Worm (Caenorhabditis elegans) whole organism, L1 larva: ENCODE measurements around the gene srh-27.

Experiments
- Y116A8C.19 ChIP-seq: sonication (generic microtip); optimal IDR thresholded peaks from 2 replicates; lab custom pipeline; 2016; ENCODE audit warnings: missing compliant biosample characterization, missing genetic modification characterization, borderline replicate concordance
- alr-1 ChIP-seq: fragments of 200-800 bp; sonication (Bioruptor generic); optimal IDR thresholded peaks from 2 replicates; lab custom pipeline; 2018; ENCODE audit warnings: borderline replicate concordance, mild to moderate bottlenecking, missing genetic modification characterization, missing compliant biosample characterization
- aly-2 ChIP-seq: fragments of 150-350 bp; optimal IDR thresholded peaks from 2 replicates; lab custom pipeline; 2014; ENCODE audit warnings: missing biosample characterization, missing genetic modification characterization
- ama-1 ChIP-seq: fragments of 150-350 bp; optimal IDR thresholded peaks from 2 replicates; lab custom pipeline; 2014
- blmp-1 ChIP-seq: fragments of 150-350 bp; optimal IDR thresholded peaks from 2 replicates; lab custom pipeline; 2014; ENCODE audit warnings: missing biosample characterization, missing genetic modification characterization
- ceh-82 ChIP-seq, 3 experiments: fragments of 150-350 bp in 1 of 3; sonication (generic microtip) in 2 of 3; optimal IDR thresholded peaks; 2 replicates each; lab custom pipeline; 2014 to 2017; ENCODE audit warnings: missing biosample characterization in 3 of 3, missing genetic modification characterization in 3 of 3
- ceh-88 ChIP-seq: fragments of 200-800 bp; sonication (Bioruptor generic); IDR thresholded peaks from 2 replicates; pipeline ENCODE4 v1.3.6; 2022; ENCODE audit warnings: missing genetic modification characterization, missing compliant biosample characterization
- ceh-90 ChIP-seq: sonication (generic microtip); optimal IDR thresholded peaks from 2 replicates; lab custom pipeline; 2016; ENCODE audit warnings: missing genetic modification characterization, missing compliant biosample characterization
- efl-1 ChIP-seq, 4 experiments: fragments of 150-350 bp; optimal IDR thresholded peaks in 3 of 4; peaks in 1 of 4; 1 replicate in 1 of 4; 2 replicates in 3 of 4; lab custom pipeline; 2014; ENCODE audit warnings: missing biosample characterization in 2 of 4, missing genetic modification characterization in 2 of 4, missing genetic modification reagents in 2 of 4
- efl-3 ChIP-seq: fragments of 200-800 bp; sonication (Bioruptor generic); optimal IDR thresholded peaks from 2 replicates; lab custom pipeline; 2018; ENCODE audit warnings: mild to moderate bottlenecking, missing genetic modification characterization, missing compliant biosample characterization
- elt-2 ChIP-seq: sonication (generic microtip); optimal IDR thresholded peaks from 2 replicates; lab custom pipeline; 2016; ENCODE audit warnings: missing genetic modification characterization, mild to moderate bottlenecking, inconsistent platforms, missing compliant biosample characterization, missing genetic modification reagents
- elt-3 ChIP-seq, 6 experiments: fragments of 150-350 bp in 1 of 6; sonication (generic microtip); optimal IDR thresholded peaks; 2 replicates each; lab custom pipeline; 2017 to 2018; ENCODE audit warnings: missing biosample characterization in 6 of 6, missing genetic modification characterization in 6 of 6, inconsistent platforms in 1 of 6
- ets-5 ChIP-seq: fragments of 200-800 bp; sonication (Bioruptor generic); IDR thresholded peaks from 2 replicates; pipeline ENCODE4 v1.3.6; 2022; ENCODE audit warnings: missing genetic modification characterization, missing compliant biosample characterization
- fkh-10 ChIP-seq: sonication (generic microtip); optimal IDR thresholded peaks from 2 replicates; lab custom pipeline; 2017; ENCODE audit warnings: missing biosample characterization, missing genetic modification reagents, missing genetic modification characterization
- fkh-8 ChIP-seq: sonication (generic microtip); optimal IDR thresholded peaks from 2 replicates; lab custom pipeline; 2016; ENCODE audit warnings: mild to moderate bottlenecking, missing genetic modification characterization, missing compliant biosample characterization
- fos-1 ChIP-seq: fragments of 150-350 bp; optimal IDR thresholded peaks from 2 replicates; lab custom pipeline; 2014; ENCODE audit warnings: missing biosample characterization, missing genetic modification characterization
- grh-1 ChIP-seq: fragments of 200-800 bp; sonication (Bioruptor generic); IDR thresholded peaks from 2 replicates; pipeline ENCODE4 v1.3.6; 2022; ENCODE audit warnings: missing genetic modification reagents, missing genetic modification characterization, missing compliant biosample characterization
- hlh-17 ChIP-seq: fragments of 200-800 bp; sonication (Bioruptor generic); optimal IDR thresholded peaks from 2 replicates; lab custom pipeline; 2018; ENCODE audit warnings: missing genetic modification characterization, mild to moderate bottlenecking, missing compliant biosample characterization, moderate library complexity, borderline replicate concordance
- hlh-4 ChIP-seq: sonication (generic microtip); optimal IDR thresholded peaks from 2 replicates; lab custom pipeline; 2016; ENCODE audit warnings: mild to moderate bottlenecking, missing genetic modification characterization, missing compliant biosample characterization
- hpl-2 ChIP-seq: fragments of 150-350 bp; optimal IDR thresholded peaks from 2 replicates; lab custom pipeline; 2014; ENCODE audit warnings: missing biosample characterization, missing genetic modification reagents, missing genetic modification characterization
- irx-1 ChIP-seq: sonication (generic microtip); optimal IDR thresholded peaks from 2 replicates; lab custom pipeline; 2016; ENCODE audit warnings: missing genetic modification characterization, missing compliant biosample characterization
- isw-1 ChIP-seq: fragments of 200-800 bp; sonication (Bioruptor generic); IDR thresholded peaks from 2 replicates; pipeline ENCODE4 v1.3.6; 2022; ENCODE audit warnings: missing genetic modification characterization, missing compliant biosample characterization
- jun-1 ChIP-seq: fragments of 150-350 bp; optimal IDR thresholded peaks from 2 replicates; lab custom pipeline; 2014; ENCODE audit warnings: missing biosample characterization, missing genetic modification reagents, missing genetic modification characterization
- lin-14 ChIP-seq: fragments of 200-800 bp; sonication (Bioruptor generic); optimal IDR thresholded peaks from 2 replicates; lab custom pipeline; 2018; ENCODE audit warnings: mild to moderate bottlenecking, missing genetic modification characterization, moderate library complexity, missing compliant biosample characterization
- lin-35 ChIP-seq, 2 experiments: fragments of 150-350 bp; optimal IDR thresholded peaks; 2 replicates each; lab custom pipeline; 2014; ENCODE audit warnings: missing biosample characterization in 2 of 2, missing genetic modification characterization in 2 of 2, missing genetic modification reagents in 2 of 2
- lir-3 ChIP-seq: sonication (generic microtip); optimal IDR thresholded peaks from 2 replicates; lab custom pipeline; 2016; ENCODE audit warnings: mild to moderate bottlenecking, missing genetic modification characterization, moderate library complexity, missing compliant biosample characterization; ENCODE audit not compliant: poor library complexity
- mdl-1 ChIP-seq, 2 experiments: fragments of 150-350 bp; optimal IDR thresholded peaks; 2 replicates each; lab custom pipeline; 2014 to 2017; ENCODE audit warnings: missing biosample characterization in 2 of 2, missing genetic modification characterization in 2 of 2, inconsistent platforms in 1 of 2
- nhr-20 ChIP-seq: sonication (generic microtip); optimal IDR thresholded peaks from 2 replicates; lab custom pipeline; 2016; ENCODE audit warnings: mild to moderate bottlenecking, missing genetic modification characterization, missing compliant biosample characterization
- nhr-47 ChIP-seq: sonication (generic microtip); optimal IDR thresholded peaks from 2 replicates; lab custom pipeline; 2016; ENCODE audit warnings: mild to moderate bottlenecking, missing genetic modification characterization, moderate library complexity, missing compliant biosample characterization
- nhr-76 ChIP-seq: sonication (generic microtip); optimal IDR thresholded peaks from 2 replicates; lab custom pipeline; 2017; ENCODE audit warnings: missing biosample characterization, missing genetic modification characterization
- nhr-90 ChIP-seq: sonication (generic microtip); optimal IDR thresholded peaks from 2 replicates; lab custom pipeline; 2016; ENCODE audit warnings: mild to moderate bottlenecking, missing genetic modification characterization, missing compliant biosample characterization; ENCODE audit not compliant: poor library complexity
- snpc-4 ChIP-seq: fragments of 150-350 bp; optimal IDR thresholded peaks from 2 replicates; lab custom pipeline; 2014; ENCODE audit warnings: missing biosample characterization, missing genetic modification characterization
- snu-23 ChIP-seq: sonication (generic microtip); optimal IDR thresholded peaks from 2 replicates; lab custom pipeline; 2016; ENCODE audit warnings: missing genetic modification characterization, missing compliant biosample characterization
- sox-4 ChIP-seq: sonication (generic microtip); optimal IDR thresholded peaks from 2 replicates; lab custom pipeline; 2016; ENCODE audit warnings: missing genetic modification characterization, missing compliant biosample characterization
- tlp-1 ChIP-seq: fragments of 150-350 bp; optimal IDR thresholded peaks from 2 replicates; lab custom pipeline; 2014; ENCODE audit warnings: missing biosample characterization, missing genetic modification characterization
- unc-98 ChIP-seq: fragments of 200-800 bp; sonication (Bioruptor generic); IDR thresholded peaks from 2 replicates; pipeline ENCODE4 v1.3.6; 2022; ENCODE audit warnings: missing genetic modification characterization, missing compliant biosample characterization
- zip-4 ChIP-seq: fragments of 200-800 bp; sonication (Bioruptor generic); optimal IDR thresholded peaks from 2 replicates; lab custom pipeline; 2018; ENCODE audit warnings: mild to moderate bottlenecking, missing genetic modification characterization, moderate library complexity, missing compliant biosample characterization
- ztf-11 ChIP-seq, 2 experiments: sonication (generic microtip); optimal IDR thresholded peaks; 2 replicates each; lab custom pipeline; 2016 to 2017; ENCODE audit warnings: missing genetic modification characterization in 2 of 2, missing biosample characterization in 1 of 2, missing compliant biosample characterization in 1 of 2

srh-27 gene

ce11 chrII:12417996-12418395 lies 30.3 kb upstream of the srh-27 start:
- TF ChIP-seq fkh-8 (tag; lab: Kevin White, UChicago) (peak; percentile 68), nhr-47 (tag; lab: Kevin White, UChicago) (peak; percentile 46), snu-23 (GFP tag; lab: Kevin White, UChicago) (no peak), zip-4 (GFP tag; lab: Kevin White, UChicago) (no peak), hlh-4 (peak; percentile 99), ama-1 (lab: Kevin White, UChicago) (no peak)

DNA sequence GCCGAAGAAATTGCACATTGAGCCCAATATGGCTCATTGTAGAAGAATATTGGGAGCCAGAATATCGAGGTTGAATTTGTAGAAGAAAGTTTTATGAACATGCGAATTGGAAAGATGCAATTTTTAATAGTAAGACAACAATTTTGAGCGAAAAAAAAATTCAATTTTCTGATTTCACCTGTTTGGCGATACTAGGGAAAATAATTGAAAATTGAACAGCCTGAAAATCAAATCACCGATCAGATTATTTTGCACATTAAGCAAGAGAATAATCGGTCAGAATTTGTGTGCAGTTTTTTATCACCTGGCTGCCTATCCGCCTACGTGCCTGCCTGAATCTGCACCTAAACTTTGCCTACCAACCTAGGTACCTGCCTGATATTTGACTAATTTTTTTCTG lies 27.9 kb upstream of the srh-27 start, which contains the start of gene sre-26:
TSS of gene sre-26 (minus strand) at position 101 of the 400 bp plus-strand sequence.
- TF ChIP-seq nhr-20 (tag; lab: Kevin White, UChicago) (no peak), isw-1 (GFP tag; lab: Robert Waterston, UW) (no peak), ama-1 (lab: Kevin White, UChicago) (no peak), mdl-1 (tag; optimal IDR thresholded peaks at IDR 0.05; lab: Kevin White, UChicago) (no peak)

ce11 chrII:12425644-12426222 lies 22.6 kb upstream of the srh-27 start, which contains the start of gene daf-22:
daf-22 (minus strand) TSS chrII:12425694.
- peak; percentile 3 for TF ChIP-seq snu-23 (GFP tag; lab: Kevin White, UChicago)
- no peak for TF ChIP-seq lin-14 (GFP tag; lab: Kevin White, UChicago)
- TF ChIP-seq lir-3 (tag; lab: Kevin White, UChicago), result no peak
- peak; percentile 5 for TF ChIP-seq blmp-1 (tag; lab: Kevin White, UChicago)
- TF ChIP-seq elt-3 (tag; optimal IDR thresholded peaks at IDR 0.05; lab: Kevin White, UChicago), result peak in 3 of 6 experiments; percentile 25 to 74 (median 45)
- peak; percentile 75 for TF ChIP-seq nhr-20 (tag; lab: Kevin White, UChicago)
- no peak for TF ChIP-seq zip-4 (GFP tag; lab: Kevin White, UChicago)
- peak; percentile 15 for TF ChIP-seq hpl-2
- TF ChIP-seq ets-5 (GFP tag; lab: Robert Waterston, UW), result no peak
- TF ChIP-seq nhr-90 (tag; lab: Kevin White, UChicago), result peak; percentile 5
- no peak for TF ChIP-seq unc-98 (GFP tag; lab: Robert Waterston, UW)
- TF ChIP-seq grh-1, result no peak
- peak in 1 of 2 experiments; percentile 41 for TF ChIP-seq lin-35 (GFP tag; optimal IDR thresholded peaks at IDR 0.05; lab: Kevin White, UChicago)
- TF ChIP-seq jun-1, result no peak
- no peak for TF ChIP-seq aly-2 (tag; lab: Kevin White, UChicago)
- TF ChIP-seq efl-1 (optimal IDR thresholded peaks at IDR 0.05; lab: Kevin White, UChicago), result no peak
- TF ChIP-seq efl-1 (GFP tag; optimal IDR thresholded peaks at IDR 0.05 in 1 of 2; lab: Kevin White, UChicago), result peak in 1 of 2 experiments; percentile 80
- TF ChIP-seq hlh-17 (GFP tag; lab: Kevin White, UChicago), result no peak
- peak; percentile 84 for TF ChIP-seq elt-2 (tag; lab: Kevin White, UChicago)
- TF ChIP-seq ceh-88 (GFP tag; lab: Robert Waterston, UW), result no peak
- no peak for TF ChIP-seq nhr-47 (tag; lab: Kevin White, UChicago)
- TF ChIP-seq, all 84 proteins: peak for 9

- TF ChIP-seq ceh-90 (tag; lab: Kevin White, UChicago) (no peak), sox-4 (tag; lab: Kevin White, UChicago) (no peak), ztf-11 (tag; optimal IDR thresholded peaks at IDR 0.05; lab: Kevin White, UChicago) (no peak), irx-1 (tag; lab: Kevin White, UChicago) (no peak), tlp-1 (no peak), alr-1 (tag; lab: Kevin White, UChicago) (no peak), nhr-76 (tag; lab: Kevin White, UChicago) (no peak), jun-1 (no peak), fos-1 (tag; lab: Kevin White, UChicago) (no peak), zip-4 (GFP tag; lab: Kevin White, UChicago) (no peak), Y116A8C.19 (tag; lab: Kevin White, UChicago) (no peak), ceh-82 (tag; optimal IDR thresholded peaks at IDR 0.05; lab: Kevin White, UChicago) (no peak), ets-5 (GFP tag; lab: Robert Waterston, UW) (no peak), efl-3 (no peak), snpc-4 (tag; lab: Kevin White, UChicago) (no peak), fkh-10 (GFP tag; lab: Kevin White, UChicago) (no peak)
These were observed 18.6 kb upstream of the srh-27 start, which contains the start of gene Y57A10C.8 for ce11 chrII:12429743-12430142. Y57A10C.8 (minus strand) TSS chrII:12429843.
